Worm (Caenorhabditis elegans): ENCODE data around the gene srw-138.

Gene srw-138

ce11 chrV:2962960-2963359 is at the start of gene srw-138:
TSS of gene srw-138 (minus strand) at chrV:2963060.
- no peak for TF ChIP-seq lin-11 (tag; optimal IDR thresholded peaks at IDR 0.05)
- TF ChIP-seq sdc-2 (tag; optimal IDR thresholded peaks at IDR 0.05) = no peak
- no peak for TF ChIP-seq ref-2 (tag; optimal IDR thresholded peaks at IDR 0.05)
- TF ChIP-seq ceh-19 (GFP tag; optimal IDR thresholded peaks at IDR 0.05) = no peak
- TF ChIP-seq K09A11.1 (tag; optimal IDR thresholded peaks at IDR 0.05; ENCODE audit: insufficient read depth) = no peak
- TF ChIP-seq dve-1 (tag; optimal IDR thresholded peaks at IDR 0.05) = no peak
- TF ChIP-seq gmeb-2 (tag; optimal IDR thresholded peaks at IDR 0.05) = no peak

- TF ChIP-seq mec-3 (tag; optimal IDR thresholded peaks at IDR 0.05; ENCODE audit: borderline replicate concordance) (no peak), T23F11.4 (GFP tag; optimal IDR thresholded peaks at IDR 0.05) (no peak), fkh-6 (tag; optimal IDR thresholded peaks at IDR 0.05) (no peak), ceh-45 (GFP tag; IDR thresholded peaks at IDR 0.05) (no peak), madf-2 (tag; optimal IDR thresholded peaks at IDR 0.05) (no peak), unc-86 (tag; optimal IDR thresholded peaks at IDR 0.05) (no peak), eyg-1 (tag; optimal IDR thresholded peaks at IDR 0.05) (no peak), ceh-31 (tag; optimal IDR thresholded peaks at IDR 0.05) (no peak), sdc-2 (tag; optimal IDR thresholded peaks at IDR 0.05) (no peak), tbx-2 (tag; optimal IDR thresholded peaks at IDR 0.05) (no peak), ceh-48 (tag; optimal IDR thresholded peaks at IDR 0.05) (no peak), unc-55 (GFP tag; optimal IDR thresholded peaks at IDR 0.05) (no peak)
These were observed 48.5 kb upstream of the srw-138 start, which contains the start of gene srw-135 for ce11 chrV:3011394-3011793. TSS of gene srw-135 (minus strand) at chrV:3011494.

DNA sequence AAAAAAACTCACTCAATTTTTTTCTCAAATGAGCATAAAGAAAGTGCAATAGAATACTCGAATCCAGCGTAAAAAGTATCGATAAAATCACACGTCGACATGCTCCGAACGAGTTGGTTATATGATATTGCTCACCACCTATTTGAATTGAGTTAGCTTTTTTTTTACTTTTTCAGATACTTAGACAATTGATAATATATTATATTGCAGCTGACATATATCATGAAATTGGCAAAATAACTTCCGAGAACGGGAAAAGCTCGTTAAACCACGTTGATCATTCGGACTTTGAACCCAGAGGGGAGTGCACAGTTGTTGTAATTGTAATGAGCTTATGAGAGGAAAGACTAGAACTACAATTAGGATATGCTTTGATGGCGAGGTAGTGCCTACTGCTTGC is 47.6 kb upstream of the srw-138 start, which contains the start of gene srw-136:
TSS of gene srw-136 (minus strand) at position 101 of the 400 bp plus-strand sequence.
- TF ChIP-seq sox-4 (tag; optimal IDR thresholded peaks at IDR 0.05) = no peak
- TF ChIP-seq ttx-3 (tag; optimal IDR thresholded peaks at IDR 0.05) = no peak
- TF ChIP-seq mec-3 (tag; optimal IDR thresholded peaks at IDR 0.05; ENCODE audit: borderline replicate concordance) = no peak
- no peak for TF ChIP-seq ceh-34 (tag; optimal IDR thresholded peaks at IDR 0.05)
- TF ChIP-seq ceh-18 (tag; optimal IDR thresholded peaks at IDR 0.05) = no peak

DNA sequence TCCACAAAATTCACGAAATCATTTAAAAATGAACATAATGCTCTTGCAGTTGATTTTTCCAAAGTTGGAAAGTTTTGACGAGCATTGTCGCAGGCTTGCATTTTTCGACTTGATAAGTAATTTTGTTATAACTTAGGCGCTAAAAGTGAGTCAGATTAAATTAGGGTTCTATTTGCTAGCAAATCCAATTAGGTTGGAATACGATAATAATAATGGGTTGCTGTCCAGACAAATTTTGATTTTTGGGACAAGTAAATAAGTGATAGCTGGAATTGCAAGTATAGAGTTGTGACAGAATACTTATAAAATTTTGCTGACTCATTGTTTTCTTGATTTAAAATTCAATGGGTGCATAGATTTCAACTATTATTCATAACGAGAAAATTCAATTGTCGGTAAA is 43.1 kb upstream of the srw-138 start, which contains the start of gene srw-112:
TSS of gene srw-112 (minus strand) at position 101 of the 400 bp plus-strand sequence.
- TF ChIP-seq ets-4 (tag; optimal IDR thresholded peaks at IDR 0.05) (no peak), tbx-2 (tag; optimal IDR thresholded peaks at IDR 0.05) (no peak), madf-2 (tag; optimal IDR thresholded peaks at IDR 0.05) (no peak), ceh-6 (GFP tag; optimal IDR thresholded peaks at IDR 0.05) (no peak), ceh-18 (tag; optimal IDR thresholded peaks at IDR 0.05) (no peak), pha-4 (tag; optimal IDR thresholded peaks at IDR 0.05) (no peak), hlh-15 (tag; optimal IDR thresholded peaks at IDR 0.05) (no peak), sdc-2 (tag; optimal IDR thresholded peaks at IDR 0.05) (no peak), ahr-1 (tag; optimal IDR thresholded peaks at IDR 0.05) (no peak), pag-3 (tag; optimal IDR thresholded peaks at IDR 0.05; ENCODE audit: borderline replicate concordance) (no peak), ceh-2 (tag; optimal IDR thresholded peaks at IDR 0.05) (no peak), nhr-11 (tag; optimal IDR thresholded peaks at IDR 0.05) (no peak), hlh-8 (tag; optimal IDR thresholded peaks at IDR 0.05) (no peak), tbx-7 (tag; optimal IDR thresholded peaks at IDR 0.05) (no peak), sox-2 (GFP tag; IDR thresholded peaks at IDR 0.05) (no peak), syd-9 (tag; optimal IDR thresholded peaks at IDR 0.05) (no peak), pqm-1 (tag; optimal IDR thresholded peaks at IDR 0.05) (no peak), dmd-4 (tag; optimal IDR thresholded peaks at IDR 0.05; ENCODE audit: borderline replicate concordance) (no peak), fax-1 (tag; optimal IDR thresholded peaks at IDR 0.05) (no peak)
